Worm (Caenorhabditis elegans) whole organism, dauer: ENCODE measurements around the gene obr-1.

Source experiments
- unc-62 ChIP-seq: sonication (generic microtip); optimal IDR thresholded peaks from 2 replicates; lab custom pipeline; 2017; ENCODE audit warnings: missing biosample characterization, missing genetic modification reagents, missing genetic modification characterization

obr-1 gene

DNA sequence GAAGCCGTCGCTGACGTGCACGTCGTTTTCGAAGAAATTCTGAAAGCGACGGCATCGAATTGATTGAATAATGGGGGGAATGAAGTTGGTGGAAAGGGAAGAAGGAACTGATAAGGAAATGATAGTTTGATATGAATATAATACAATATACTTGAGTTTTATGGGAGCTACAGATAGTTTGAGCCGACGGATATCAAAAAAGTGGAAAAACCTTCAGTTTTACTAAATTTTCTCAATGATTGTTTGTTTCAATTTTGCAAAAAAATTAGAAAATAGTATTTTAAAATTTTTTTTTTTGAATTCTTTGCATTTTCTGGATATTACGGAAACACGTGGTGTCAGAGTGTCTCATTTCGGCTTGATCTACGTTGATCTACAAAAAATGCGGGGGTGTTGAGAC lies at the start of gene obr-1:
obr-1 (minus strand) TSS at position 101 of the 400 bp plus-strand sequence.
- no peak for TF ChIP-seq unc-62 (GFP tag; lab: Kevin White, UChicago)

DNA sequence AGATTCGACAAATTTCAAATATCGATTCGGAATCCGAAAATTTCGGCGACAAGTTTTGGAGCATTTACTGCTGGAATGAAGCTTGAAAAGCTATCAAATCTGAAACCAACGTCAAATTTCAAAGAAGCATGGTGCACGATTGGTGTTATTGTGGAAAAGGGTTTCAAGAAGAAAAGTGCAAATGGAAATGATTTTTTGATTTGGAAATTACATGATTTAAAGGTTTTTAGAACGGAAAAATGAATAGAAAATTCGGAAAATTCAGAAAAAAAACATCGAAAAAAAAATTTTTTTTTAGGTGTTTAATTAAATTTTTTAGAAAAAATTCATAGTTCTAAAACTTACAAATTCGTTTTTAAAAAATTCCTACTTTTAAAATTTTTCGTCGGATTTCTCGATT lies 47.4 kb upstream of the obr-1 start, which contains the start of gene teg-1:
teg-1 (minus strand) TSS at position 101 of the 400 bp plus-strand sequence.
- no peak for TF ChIP-seq unc-62 (GFP tag; lab: Kevin White, UChicago)

- TF ChIP-seq unc-62 (GFP tag; lab: Kevin White, UChicago) = no peak
These were observed 46.5 kb upstream of the obr-1 start, which contains the start of gene mcm-10 for ce11 chrIII:11317164-11317620. Gene mcm-10, plus strand, starts transcription at chrIII:11317570.

ce11 chrIII:11311466-11311865 lies 40.8 kb upstream of the obr-1 start, which contains the start of gene rab-35:
Gene rab-35, minus strand, starts transcription at chrIII:11311566.
- TF ChIP-seq unc-62 (GFP tag; lab: Kevin White, UChicago) = no peak

- TF ChIP-seq unc-62 (GFP tag; lab: Kevin White, UChicago) = no peak
These were observed 19.9 kb upstream of the obr-1 start, which contains the start of the genes gly-9, mib-1 and smc-3 for ce11 chrIII:11290554-11290953. Gene gly-9, minus strand, starts transcription at chrIII:11290580. Gene mib-1, minus strand, starts transcription at chrIII:11290676. Gene smc-3, plus strand, starts transcription at chrIII:11290904.

- TF ChIP-seq unc-62 (GFP tag; lab: Kevin White, UChicago) = no peak
These were observed 19.2 kb upstream of the obr-1 start for ce11 chrIII:11289876-11290275.

DNA sequence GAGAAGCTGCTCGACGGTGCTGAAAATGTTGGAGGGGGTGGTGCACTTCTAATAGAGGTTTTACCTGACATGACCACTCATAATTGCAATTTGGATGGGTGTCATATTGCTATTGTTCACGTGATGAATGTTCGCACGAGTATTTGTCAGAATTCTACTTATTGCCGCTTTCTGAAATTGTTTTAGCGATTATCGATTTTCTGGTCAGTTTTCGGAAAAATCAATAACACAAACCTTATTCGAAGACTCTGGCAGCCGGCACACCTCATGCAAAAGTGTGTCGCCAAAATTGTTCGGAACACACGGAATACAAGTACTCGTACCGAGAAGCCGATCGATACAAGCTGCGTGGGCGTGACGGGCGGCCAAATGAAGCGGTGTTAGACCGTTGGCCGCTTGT lies 17.6 kb upstream of the obr-1 start:
- TF ChIP-seq unc-62 (GFP tag; lab: Kevin White, UChicago) = no peak

ce11 chrIII:11287340-11287739 lies 16.6 kb upstream of the obr-1 start:
- TF ChIP-seq unc-62 (GFP tag; lab: Kevin White, UChicago) = no peak

DNA sequence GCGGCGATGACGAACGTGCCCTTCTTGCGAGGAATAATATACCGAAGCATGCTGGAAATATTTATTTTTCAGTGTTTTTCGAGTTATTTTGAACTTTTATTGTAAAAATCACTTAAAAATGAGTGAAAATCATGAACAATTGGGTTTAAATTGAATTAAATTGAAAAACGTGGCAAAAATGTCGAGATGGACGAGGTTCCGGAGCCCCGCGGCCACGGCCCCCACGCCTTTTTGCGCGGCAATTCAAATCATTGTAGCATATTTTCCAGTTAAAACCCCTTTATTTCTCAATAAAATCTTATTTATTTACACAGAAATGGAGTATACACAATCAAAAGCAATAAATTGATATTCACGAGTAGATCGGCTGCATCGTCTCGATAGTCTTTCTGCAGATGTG lies 15.4 kb upstream of the obr-1 start:
- TF ChIP-seq unc-62 (GFP tag; lab: Kevin White, UChicago) = no peak

DNA sequence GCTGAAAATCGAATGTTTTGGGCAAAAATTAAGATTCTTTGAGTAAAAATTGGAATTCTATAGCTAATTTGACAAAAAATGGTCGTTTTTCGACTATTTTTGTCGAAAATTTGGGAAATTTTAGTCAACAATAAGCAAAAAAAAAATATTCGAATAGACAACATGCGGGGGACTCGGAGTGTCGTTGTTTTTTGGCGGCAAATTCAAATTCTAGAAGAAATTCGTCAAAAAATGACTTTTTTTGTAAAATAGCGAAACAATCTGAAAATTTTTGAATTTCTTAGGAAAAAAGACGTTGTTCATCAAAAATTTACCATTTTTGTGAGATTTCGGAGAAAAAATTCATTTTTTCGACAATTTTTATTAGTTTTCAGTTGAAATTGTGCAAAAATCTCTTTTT lies 13.0 kb upstream of the obr-1 start:
- TF ChIP-seq unc-62 (GFP tag; lab: Kevin White, UChicago) = no peak

DNA sequence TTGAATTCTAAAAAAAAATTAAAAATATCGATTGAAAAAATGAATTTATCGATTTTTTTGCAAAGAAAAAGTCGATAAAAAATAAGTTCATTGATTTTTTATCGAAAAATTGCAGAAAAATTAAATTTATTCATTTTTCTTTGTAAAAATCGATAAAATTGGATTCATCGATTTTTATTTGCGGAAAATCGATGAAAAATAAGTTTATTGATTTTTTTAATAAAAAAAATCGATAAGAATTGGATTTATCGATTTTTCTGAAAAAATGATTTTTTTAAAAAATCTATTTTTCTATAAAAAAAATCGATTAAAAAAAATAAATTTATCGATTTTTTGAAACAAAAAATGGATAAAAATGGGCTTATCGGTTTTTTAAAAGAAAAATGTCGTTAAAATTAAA lies 9.3 kb upstream of the obr-1 start:
- TF ChIP-seq unc-62 (GFP tag; lab: Kevin White, UChicago) = no peak

DNA sequence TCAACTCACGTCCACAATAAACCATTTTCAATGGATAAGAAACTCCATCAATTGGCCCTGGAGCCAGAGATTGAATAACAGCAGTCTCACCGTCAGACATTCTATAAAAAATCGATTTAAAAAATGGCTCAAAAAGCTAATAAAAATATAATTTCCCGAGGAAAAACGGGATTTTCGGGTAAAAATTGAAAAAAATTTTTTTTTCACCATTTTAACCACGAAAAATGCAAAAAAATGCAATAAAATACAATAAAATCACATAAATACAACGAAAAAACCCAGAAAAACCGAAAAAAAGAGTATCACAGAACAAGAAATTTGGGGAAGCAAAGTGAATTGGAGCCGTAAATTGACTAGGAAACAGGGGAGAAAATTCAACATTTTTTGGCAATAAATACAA lies 8.1 kb upstream of the obr-1 start, which contains the start of gene Y47D3A.21:
Y47D3A.21 (minus strand) TSS at position 101 of the 400 bp plus-strand sequence.
- no peak for TF ChIP-seq unc-62 (GFP tag; lab: Kevin White, UChicago)

DNA sequence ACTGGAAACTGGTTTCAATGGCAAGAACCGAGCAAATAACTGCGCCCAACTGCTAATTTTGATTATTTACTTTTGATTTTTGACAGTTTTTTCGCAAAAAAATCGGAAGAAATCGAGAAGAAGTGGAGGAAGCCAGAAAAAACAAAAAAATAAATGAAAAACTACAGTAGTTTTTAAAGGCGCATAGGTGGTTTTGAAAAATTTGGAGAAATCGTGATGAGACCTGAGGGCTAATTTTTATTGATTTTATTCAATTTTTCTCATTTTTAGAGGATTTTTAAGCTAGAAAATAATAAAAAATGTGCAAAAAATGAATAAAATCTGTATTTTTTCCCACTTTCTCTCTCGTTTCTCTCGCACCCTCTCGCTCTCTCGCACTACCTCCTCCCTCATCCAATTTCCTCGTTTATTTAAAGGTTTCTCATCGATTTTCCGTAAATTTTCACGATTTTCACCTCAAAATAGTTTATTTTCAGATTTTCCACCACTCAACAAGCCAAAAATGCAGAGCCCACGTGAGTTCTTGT lies 4.0 kb upstream of the obr-1 start, which contains the start of gene Y47D3A.20:
Y47D3A.20 (plus strand) TSS at position 477 of the 527 bp plus-strand sequence.
- TF ChIP-seq unc-62 (GFP tag; lab: Kevin White, UChicago) = no peak

DNA sequence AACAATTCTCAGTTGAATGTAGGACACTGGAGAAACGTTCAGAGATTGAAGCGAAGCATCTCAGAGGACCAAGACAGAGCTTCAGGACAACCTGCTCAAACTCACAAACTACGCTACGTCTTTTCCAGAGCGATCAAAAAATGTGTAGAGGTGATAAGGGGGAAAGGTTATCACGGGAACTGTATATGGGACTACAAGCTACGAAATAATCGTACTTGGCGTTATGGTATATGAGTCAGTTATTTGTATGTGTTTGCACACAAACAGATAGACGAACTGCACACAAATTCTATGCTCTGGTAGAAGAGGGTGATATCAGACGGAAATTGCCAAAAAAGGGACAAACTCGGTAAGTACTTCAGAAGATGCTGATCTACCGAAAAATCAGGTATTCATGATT lies 1.5 kb downstream of the obr-1 start:
- no peak for TF ChIP-seq unc-62 (GFP tag; lab: Kevin White, UChicago)

DNA sequence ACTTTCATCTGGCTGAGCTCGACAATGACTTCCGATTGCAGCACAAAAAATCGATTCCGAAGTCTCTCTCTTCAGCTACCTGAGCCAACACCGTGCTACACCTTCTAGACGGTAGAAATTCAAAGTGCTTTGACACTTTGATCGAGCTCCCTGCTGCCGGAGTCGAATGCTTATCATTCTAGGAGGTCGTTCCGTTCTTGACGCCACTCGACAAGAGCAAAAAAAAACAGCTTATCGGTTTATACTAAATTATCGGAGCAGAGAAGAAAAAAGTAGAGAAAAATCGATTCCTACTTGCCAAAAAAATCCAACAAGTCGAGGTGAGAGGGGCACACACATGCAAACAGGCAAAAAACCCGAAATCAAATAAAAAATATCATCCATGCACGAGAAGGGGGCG lies 2.2 kb downstream of the obr-1 start:
- no peak for TF ChIP-seq unc-62 (GFP tag; lab: Kevin White, UChicago)

ce11 chrIII:11267372-11267771 lies 3.3 kb downstream of the obr-1 start:
- TF ChIP-seq unc-62 (GFP tag; lab: Kevin White, UChicago) = no peak

ce11 chrIII:11262089-11262488 lies 8.6 kb downstream of the obr-1 start:
- no peak for TF ChIP-seq unc-62 (GFP tag; lab: Kevin White, UChicago)
